Worm (Caenorhabditis elegans): ENCODE results near the gene fntb-1.

ce11 chrV:14448669-14449068, 1.2 kb downstream of the fntb-1 start:
- TF ChIP-seq sox-4 (tag; optimal IDR thresholded peaks at IDR 0.05) (no peak), unc-55 (GFP tag; optimal IDR thresholded peaks at IDR 0.05) (no peak), ceh-14 (tag; optimal IDR thresholded peaks at IDR 0.05) (no peak), C38D4.7 (GFP tag; optimal IDR thresholded peaks at IDR 0.05) (no peak), nhr-11 (tag; optimal IDR thresholded peaks at IDR 0.05) (no peak), pag-3 (tag; optimal IDR thresholded peaks at IDR 0.05; ENCODE audit: borderline replicate concordance) (no peak), nfya-1 (tag; optimal IDR thresholded peaks at IDR 0.05) (no peak), pqm-1 (tag; optimal IDR thresholded peaks at IDR 0.05) (no peak), K09A11.1 (tag; optimal IDR thresholded peaks at IDR 0.05; ENCODE audit: insufficient read depth) (no peak), tbx-2 (tag; optimal IDR thresholded peaks at IDR 0.05) (no peak), ceh-18 (tag; optimal IDR thresholded peaks at IDR 0.05) (no peak), fax-1 (tag; optimal IDR thresholded peaks at IDR 0.05) (no peak)
